Worm (Caenorhabditis elegans): ENCODE data around the gene T05C1.2.

The T05C1.2 gene

DNA sequence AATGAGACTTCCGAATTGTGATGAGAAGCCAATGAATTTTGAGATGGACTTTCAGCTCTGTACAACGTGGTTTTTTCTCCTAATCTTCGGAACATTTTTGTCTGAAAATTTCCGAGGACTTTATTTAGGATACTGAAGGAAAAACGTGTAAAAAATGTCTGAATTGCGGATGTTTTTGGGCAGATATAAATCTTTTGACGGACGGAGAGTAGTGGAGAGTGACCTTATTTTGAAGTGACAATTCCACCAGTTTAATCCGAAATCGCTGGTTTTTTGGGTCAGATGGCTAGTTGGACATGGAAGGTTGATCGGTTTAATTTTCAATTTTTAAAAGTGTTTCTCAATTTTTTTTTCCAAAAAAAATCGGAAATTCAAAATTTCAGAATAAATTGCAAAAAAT lies 7.4 kb upstream of the T05C1.2 start, which contains the start of gene T05C1.3:
Gene T05C1.3 (minus strand): TSS at position 101 of the 400 bp plus-strand sequence.
- no peak for TF ChIP-seq aly-1 (tag; optimal IDR thresholded peaks at IDR 0.05)
- TF ChIP-seq sea-1 (GFP tag; conservative IDR thresholded peaks at IDR 0.05): no peak
- no peak for TF ChIP-seq scrt-1 (GFP tag; IDR thresholded peaks at IDR 0.05)
- TF ChIP-seq tra-4 (tag; optimal IDR thresholded peaks at IDR 0.05): no peak
- no peak for TF ChIP-seq hnd-1 (tag; optimal IDR thresholded peaks at IDR 0.05)
- no peak for TF ChIP-seq pes-1 (GFP tag; IDR thresholded peaks at IDR 0.05)
- TF ChIP-seq B0310.2 (tag; optimal IDR thresholded peaks at IDR 0.05): no peak
- TF ChIP-seq flt-1 (GFP tag; IDR thresholded peaks at IDR 0.05): no peak
- no peak for TF ChIP-seq hmbx-1 (tag; optimal IDR thresholded peaks at IDR 0.05)
- TF ChIP-seq F13C5.2 (tag; optimal IDR thresholded peaks at IDR 0.05): no peak
- TF ChIP-seq ceh-13 (GFP tag; optimal IDR thresholded peaks at IDR 0.05): no peak
- no peak for TF ChIP-seq hmg-4 (GFP tag; optimal IDR thresholded peaks at IDR 0.05)
- no peak for TF ChIP-seq tbx-37 (GFP tag; conservative IDR thresholded peaks at IDR 0.05)
- TF ChIP-seq tbx-11 (GFP tag; IDR thresholded peaks at IDR 0.05): no peak
- no peak for TF ChIP-seq ama-1 (optimal IDR thresholded peaks at IDR 0.05)
- TF ChIP-seq ceh-36 (tag; optimal IDR thresholded peaks at IDR 0.05): no peak
- no peak for TF ChIP-seq ets-7 (tag; optimal IDR thresholded peaks at IDR 0.05)

DNA sequence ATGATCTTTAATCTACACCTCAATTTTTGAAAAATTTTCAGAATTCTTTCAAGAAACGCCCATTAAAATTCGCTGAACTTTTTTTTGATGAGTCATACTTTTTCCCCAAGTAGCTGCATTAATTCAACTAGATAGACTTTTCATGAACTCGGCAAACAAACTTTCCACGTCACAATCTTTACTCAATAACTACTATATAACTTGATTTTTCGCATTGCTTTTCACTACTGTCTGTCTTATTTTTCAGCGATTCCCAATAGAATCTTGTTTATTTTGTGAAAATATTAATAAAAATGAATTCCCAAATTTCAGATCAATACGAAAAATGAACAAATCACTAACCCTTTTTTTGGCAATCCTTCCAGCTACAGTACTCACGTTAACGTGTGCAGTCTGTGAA lies 3.6 kb downstream of the T05C1.2 start, which contains the start of gene T05C1.1:
Gene T05C1.1 (plus strand): TSS at position 301 of the 400 bp plus-strand sequence.
- TF ChIP-seq hmg-4 (GFP tag; optimal IDR thresholded peaks at IDR 0.05) (no peak), aly-1 (tag; optimal IDR thresholded peaks at IDR 0.05) (no peak)

DNA sequence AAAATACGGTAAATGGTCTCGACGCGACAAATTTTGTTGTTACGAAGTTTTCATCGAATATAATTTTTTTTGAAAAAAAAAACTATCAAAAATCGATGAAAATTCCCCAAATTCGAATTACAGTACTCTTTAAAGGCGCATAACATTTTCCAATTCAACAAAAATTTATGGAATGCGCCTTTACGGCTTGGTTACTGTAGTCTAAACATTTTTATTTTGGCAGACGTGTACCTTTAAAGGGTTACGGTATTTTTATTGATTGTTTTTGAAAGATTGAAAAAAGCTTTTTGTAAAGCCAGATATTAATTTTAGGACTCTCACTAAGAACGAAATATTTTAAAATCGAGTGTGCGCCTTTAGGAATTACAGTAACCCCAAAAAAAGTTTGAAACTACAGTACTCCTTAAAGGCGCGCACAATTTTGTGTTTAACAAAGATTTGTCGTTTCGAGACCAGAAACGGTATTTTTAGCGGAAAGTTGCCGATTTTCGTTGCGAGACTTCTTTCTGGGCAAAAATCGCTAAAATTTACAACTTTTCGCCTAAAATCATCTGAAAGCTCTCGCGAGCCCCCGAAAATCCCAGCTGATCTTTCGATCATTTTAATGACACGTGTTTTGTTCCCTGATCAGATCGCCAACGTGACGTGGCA lies 7.8 kb downstream of the T05C1.2 start:
- TF ChIP-seq B0310.2 (tag; optimal IDR thresholded peaks at IDR 0.05) (no peak), F13C5.2 (tag; optimal IDR thresholded peaks at IDR 0.05) (no peak)

DNA sequence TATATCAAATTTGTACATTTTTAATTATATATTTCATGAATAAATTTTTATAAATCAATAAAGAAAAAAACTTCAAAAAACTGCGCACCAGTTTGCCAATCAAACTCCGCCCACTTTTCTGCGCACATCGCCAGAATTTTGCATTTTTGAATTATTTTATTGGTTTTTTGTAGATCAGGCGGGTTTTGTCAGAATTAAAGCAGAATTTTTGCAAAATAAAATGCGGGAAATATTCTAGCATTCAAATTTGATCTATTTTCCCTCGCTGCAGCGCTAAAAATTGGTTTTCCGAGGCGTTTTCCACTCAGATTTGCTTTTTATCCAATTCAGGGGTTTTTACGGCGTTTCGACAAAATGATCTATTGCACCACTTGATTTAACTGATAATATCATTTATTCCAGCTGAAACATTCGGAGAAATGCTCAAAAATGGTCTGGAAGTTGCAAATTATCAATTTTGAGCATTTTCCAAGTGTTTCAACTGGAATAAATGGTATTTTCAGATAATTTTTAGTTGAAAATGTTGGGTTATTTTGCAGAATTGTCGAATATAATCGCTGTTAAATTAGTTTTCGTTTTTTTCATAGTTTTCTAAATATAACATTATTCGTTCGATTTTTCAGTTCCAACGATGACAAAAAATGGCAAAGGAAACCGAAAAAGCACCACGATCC lies 10.8 kb downstream of the T05C1.2 start, which contains the start of gene W06B4.1:
Gene W06B4.1 (plus strand): TSS at position 624 of the 674 bp plus-strand sequence.
- no peak for TF ChIP-seq ama-1 (optimal IDR thresholded peaks at IDR 0.05)
- no peak for TF ChIP-seq ets-7 (tag; optimal IDR thresholded peaks at IDR 0.05)
- no peak for TF ChIP-seq flt-1 (GFP tag; IDR thresholded peaks at IDR 0.05)
- no peak for TF ChIP-seq ceh-36 (tag; optimal IDR thresholded peaks at IDR 0.05)
- no peak for TF ChIP-seq pes-1 (GFP tag; IDR thresholded peaks at IDR 0.05)
- TF ChIP-seq ceh-13 (GFP tag; optimal IDR thresholded peaks at IDR 0.05): no peak
- TF ChIP-seq tbx-11 (GFP tag; IDR thresholded peaks at IDR 0.05): no peak
- no peak for TF ChIP-seq scrt-1 (GFP tag; IDR thresholded peaks at IDR 0.05)

DNA sequence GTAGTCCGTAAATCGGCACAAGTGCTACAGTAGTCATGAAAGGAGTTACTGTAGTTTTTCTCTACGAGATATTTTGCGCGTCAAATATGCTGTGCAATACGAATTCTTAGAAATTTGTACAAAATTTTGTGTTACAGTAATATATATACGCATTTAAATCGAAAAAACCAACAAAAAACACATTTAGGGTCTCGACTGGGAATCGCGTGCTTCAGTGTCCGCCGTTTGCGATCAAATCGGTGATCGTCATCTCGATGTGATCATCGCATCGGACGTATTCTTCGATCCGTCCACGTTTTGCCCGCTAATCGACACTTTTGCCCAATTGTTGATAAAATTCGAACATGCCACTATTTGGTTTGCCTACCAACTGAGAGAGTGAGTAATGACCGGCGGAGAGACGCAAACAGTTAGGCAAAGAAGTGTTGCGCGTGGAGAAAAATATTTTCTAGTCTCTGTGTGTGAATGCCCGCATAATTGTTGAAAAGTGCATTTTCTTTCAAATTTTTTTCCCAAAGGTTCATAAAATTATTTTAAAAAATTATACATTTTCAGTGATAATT lies 12.9 kb downstream of the T05C1.2 start:
- TF ChIP-seq ama-1 (optimal IDR thresholded peaks at IDR 0.05) (no peak), ceh-13 (GFP tag; optimal IDR thresholded peaks at IDR 0.05) (no peak), ceh-36 (tag; optimal IDR thresholded peaks at IDR 0.05) (no peak), scrt-1 (GFP tag; IDR thresholded peaks at IDR 0.05) (no peak), pes-1 (GFP tag; IDR thresholded peaks at IDR 0.05) (no peak), sea-1 (GFP tag; conservative IDR thresholded peaks at IDR 0.05) (no peak), aly-1 (tag; optimal IDR thresholded peaks at IDR 0.05) (no peak), hmg-4 (GFP tag; optimal IDR thresholded peaks at IDR 0.05) (no peak), tbx-11 (GFP tag; IDR thresholded peaks at IDR 0.05) (no peak), B0310.2 (tag; optimal IDR thresholded peaks at IDR 0.05) (no peak), hmbx-1 (tag; optimal IDR thresholded peaks at IDR 0.05) (no peak), tbx-37 (GFP tag; conservative IDR thresholded peaks at IDR 0.05) (no peak), ets-7 (tag; optimal IDR thresholded peaks at IDR 0.05) (no peak), flt-1 (GFP tag; IDR thresholded peaks at IDR 0.05) (no peak), tra-4 (tag; optimal IDR thresholded peaks at IDR 0.05) (no peak), hnd-1 (tag; optimal IDR thresholded peaks at IDR 0.05) (no peak), F13C5.2 (tag; optimal IDR thresholded peaks at IDR 0.05) (no peak)

DNA sequence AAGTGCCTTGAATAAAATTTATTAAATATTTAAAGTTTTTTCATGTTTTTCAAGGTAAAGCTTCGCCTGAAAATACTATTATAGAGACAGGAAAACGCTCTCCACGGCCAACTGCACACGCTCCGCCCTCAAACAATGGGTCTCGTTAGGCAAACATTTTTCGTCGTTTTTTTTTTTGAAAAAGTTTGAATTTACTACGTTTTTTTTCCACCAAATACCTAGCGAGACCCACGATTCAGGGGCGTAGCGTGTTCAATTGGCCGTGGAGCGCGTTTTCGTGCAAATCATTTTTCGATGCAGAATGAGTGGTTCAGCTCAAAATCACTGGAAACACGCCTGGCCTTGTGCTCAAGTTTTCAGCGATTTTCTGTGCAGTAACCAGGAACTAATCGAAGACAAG lies 14.1 kb downstream of the T05C1.2 start, which contains the start of gene W06B4.2:
Gene W06B4.2 (plus strand): TSS at position 301 of the 400 bp plus-strand sequence.
- TF ChIP-seq tbx-37 (GFP tag; conservative IDR thresholded peaks at IDR 0.05): no peak

DNA sequence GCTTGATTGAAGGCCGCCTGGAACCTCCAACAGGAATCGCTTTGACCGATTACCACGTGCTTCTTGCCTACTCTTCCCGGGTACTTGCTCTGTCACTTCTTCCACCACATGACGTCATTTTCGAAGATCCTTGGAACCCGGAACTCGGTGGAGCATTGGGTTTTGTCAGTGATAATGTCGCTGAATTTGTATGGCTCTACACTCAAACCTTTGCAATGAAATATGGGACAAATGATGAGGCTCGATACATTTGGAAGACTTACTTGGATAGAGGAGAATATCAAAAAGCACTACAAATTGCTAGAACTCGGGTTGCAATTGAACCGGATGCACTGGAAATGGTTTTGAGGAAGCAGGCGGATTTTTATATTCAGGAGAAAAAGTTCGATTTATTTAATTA lies 19.1 kb downstream of the T05C1.2 start:
- TF ChIP-seq pes-1 (GFP tag; IDR thresholded peaks at IDR 0.05): no peak
- TF ChIP-seq B0310.2 (tag; optimal IDR thresholded peaks at IDR 0.05): no peak
- no peak for TF ChIP-seq tbx-37 (GFP tag; conservative IDR thresholded peaks at IDR 0.05)
- TF ChIP-seq hmg-4 (GFP tag; optimal IDR thresholded peaks at IDR 0.05): no peak

DNA sequence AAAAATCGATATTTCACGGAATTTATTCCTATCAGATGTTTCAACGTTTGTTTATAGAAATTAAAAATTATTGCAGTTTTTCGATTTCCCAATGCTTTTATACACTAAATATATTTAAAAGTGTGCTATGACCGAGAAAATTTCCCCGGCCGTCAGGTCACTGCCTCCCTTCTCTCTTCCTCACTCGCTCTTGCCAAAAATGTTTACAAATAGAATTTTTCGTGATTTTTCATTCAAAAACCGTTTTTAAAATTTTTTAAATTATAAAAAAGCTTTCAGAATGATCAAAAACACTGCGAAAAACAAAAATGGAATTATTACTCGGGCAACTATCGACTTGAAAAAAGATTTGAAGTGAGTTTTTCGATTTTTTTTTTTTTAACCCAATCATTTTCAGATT lies 21.1 kb downstream of the T05C1.2 start, which contains the start of the genes T12C9.7 and vps-18:
Gene T12C9.7 (minus strand): TSS at position 101 of the 400 bp plus-strand sequence.
Gene vps-18 (plus strand): TSS at position 280 of the 400 bp plus-strand sequence.
- TF ChIP-seq F13C5.2 (tag; optimal IDR thresholded peaks at IDR 0.05): no peak
- TF ChIP-seq tbx-11 (GFP tag; IDR thresholded peaks at IDR 0.05): no peak
- TF ChIP-seq ceh-36 (tag; optimal IDR thresholded peaks at IDR 0.05): no peak
- no peak for TF ChIP-seq hmbx-1 (tag; optimal IDR thresholded peaks at IDR 0.05)
- TF ChIP-seq ets-7 (tag; optimal IDR thresholded peaks at IDR 0.05): no peak
- no peak for TF ChIP-seq tbx-37 (GFP tag; conservative IDR thresholded peaks at IDR 0.05)
- no peak for TF ChIP-seq B0310.2 (tag; optimal IDR thresholded peaks at IDR 0.05)
- TF ChIP-seq flt-1 (GFP tag; IDR thresholded peaks at IDR 0.05): no peak
- TF ChIP-seq scrt-1 (GFP tag; IDR thresholded peaks at IDR 0.05): no peak
- TF ChIP-seq aly-1 (tag; optimal IDR thresholded peaks at IDR 0.05): no peak
- no peak for TF ChIP-seq ama-1 (optimal IDR thresholded peaks at IDR 0.05)
- TF ChIP-seq tra-4 (tag; optimal IDR thresholded peaks at IDR 0.05): no peak
- no peak for TF ChIP-seq hmg-4 (GFP tag; optimal IDR thresholded peaks at IDR 0.05)
- TF ChIP-seq hnd-1 (tag; optimal IDR thresholded peaks at IDR 0.05): no peak
- no peak for TF ChIP-seq sea-1 (GFP tag; conservative IDR thresholded peaks at IDR 0.05)
